Worm (Caenorhabditis elegans) whole organism, L3 larva: ENCODE results near the gene C25H3.16.

Source experiments
- R02D3.7 ChIP-seq: fragments of 150-350 bp; optimal IDR thresholded peaks from 2 replicates; lab custom pipeline; 2014; ENCODE audit warnings: missing biosample characterization, missing genetic modification characterization
- daf-12 ChIP-seq: fragments of 150-350 bp; optimal IDR thresholded peaks from 2 replicates; lab custom pipeline; 2014; ENCODE audit warnings: missing biosample characterization, missing genetic modification reagents, missing genetic modification characterization
- egl-27 ChIP-seq: sonication (generic microtip); optimal IDR thresholded peaks from 4 replicates; lab custom pipeline; 2017; ENCODE audit warnings: missing biosample characterization, missing genetic modification reagents, missing genetic modification characterization
- nhr-237 ChIP-seq: fragments of 150-350 bp; optimal IDR thresholded peaks from 2 replicates; lab custom pipeline; 2014; ENCODE audit warnings: missing biosample characterization, missing genetic modification characterization
- unc-62 ChIP-seq: fragments of 150-350 bp; sonication (generic microtip); optimal IDR thresholded peaks from 4 replicates; lab custom pipeline; 2014; ENCODE audit warnings: missing biosample characterization, missing genetic modification reagents, missing genetic modification characterization

- no peak for TF ChIP-seq daf-12 (tag; lab: Kevin White, UChicago)
- TF ChIP-seq egl-27 (tag; lab: Kevin White, UChicago), result no peak
- no peak for TF ChIP-seq unc-62 (GFP tag; lab: Kevin White, UChicago)
- no peak for TF ChIP-seq nhr-237
- TF ChIP-seq R02D3.7, result no peak
Observed at ce11 chrII:5646942-5647341, 19.1 kb upstream of the C25H3.16 start, which contains the start of gene F59E12.9.
